Worm (Caenorhabditis elegans) whole organism, L4/young adult: ENCODE results near the gene fbxl-2.
A peak's percentile ranks its signal among the peaks of the same experiment; 100 is the strongest.

Experiments
- W03F9.2 ChIP-seq: fragments of 150-350 bp; optimal IDR thresholded peaks from 2 replicates; lab custom pipeline; 2014; ENCODE audit warnings: missing biosample characterization, missing genetic modification characterization
- dao-5 ChIP-seq: sonication (generic microtip); optimal IDR thresholded peaks from 2 replicates; lab custom pipeline; 2016; ENCODE audit warnings: missing genotype, missing genetic modification characterization, moderate library complexity, missing compliant biosample characterization
- him-1 ChIP-seq: sonication (generic microtip); optimal IDR thresholded peaks from 2 replicates; lab custom pipeline; 2016; ENCODE audit warnings: missing genotype, missing genetic modification reagents, missing genetic modification characterization, missing compliant biosample characterization

DNA sequence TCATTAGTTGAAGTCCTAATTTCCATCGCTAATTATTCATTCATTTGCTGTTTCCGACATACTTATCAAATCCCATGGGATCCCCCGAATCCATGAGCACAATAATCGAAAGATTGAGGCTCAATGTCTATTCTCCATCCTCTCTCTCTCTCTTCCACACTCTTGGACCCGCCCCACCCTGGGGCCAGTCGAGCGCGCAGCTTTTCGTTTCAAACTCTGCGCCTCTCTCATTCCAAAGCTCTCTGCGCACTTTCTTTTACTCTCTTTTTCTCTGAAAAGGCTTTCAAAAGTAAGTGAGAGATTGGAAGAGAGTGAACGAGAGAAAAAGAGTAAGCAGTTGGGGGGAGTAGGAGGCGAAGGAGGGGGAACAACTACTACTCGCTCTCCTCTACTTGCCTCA, 35.3 kb upstream of the fbxl-2 start, which contains the start of gene acy-1:
- no peak for TF ChIP-seq dao-5 (tag; lab: Kevin White, UChicago)
- no peak for TF ChIP-seq W03F9.2 (tag; lab: Kevin White, UChicago)
- TF ChIP-seq him-1 (tag; lab: Kevin White, UChicago): peak; percentile 70
